Fruit fly (Drosophila melanogaster): ENCODE measurements around the gene Alr.

The Alr gene

dm6 chrX:19754152-19754579 lies 6.1 kb downstream of the Alr start (continued):
- TF ChIP-seq CG4360 (GFP tag; IDR thresholded peaks at IDR 0.05) (no peak), z (GFP tag; IDR thresholded peaks at IDR 0.05) (peak; percentile 97), wor (GFP tag; IDR thresholded peaks at IDR 0.05) (no peak), ken (GFP tag; IDR thresholded peaks at IDR 0.05) (no peak), sc (optimal IDR thresholded peaks at IDR 0.05) (no peak), sc (GFP tag; optimal IDR thresholded peaks at IDR 0.05) (no peak), CG16863 (GFP tag; optimal IDR thresholded peaks at IDR 0.05) (no peak), grau (tag; optimal IDR thresholded peaks at IDR 0.05) (no peak), Bdp1 (GFP tag; optimal IDR thresholded peaks at IDR 0.05) (no peak), Med (GFP tag) (peak; percentile 80), Drgx (GFP tag; IDR thresholded peaks at IDR 0.05) (0 out of 2 replicates have a peak, but pooled peaks have one; percentile 10), trh (GFP tag; optimal IDR thresholded peaks at IDR 0.05) (no peak), CG31388 (GFP tag; optimal IDR thresholded peaks at IDR 0.05) (no peak), btn (GFP tag; optimal IDR thresholded peaks at IDR 0.05) (no peak), HmgD (GFP tag; optimal IDR thresholded peaks at IDR 0.05) (no peak), CG4820 (GFP tag; optimal IDR thresholded peaks at IDR 0.05) (no peak), C15 (GFP tag; IDR thresholded peaks at IDR 0.05) (no peak), CG4282 (GFP tag; optimal IDR thresholded peaks at IDR 0.05) (no peak), dmrt11E (tag; optimal IDR thresholded peaks at IDR 0.05) (no peak), CG13296 (GFP tag; optimal IDR thresholded peaks at IDR 0.05) (no peak), Scr (GFP tag; IDR thresholded peaks at IDR 0.05; ENCODE audit: partially characterized antibody) (0 out of 2 replicates have a peak, but pooled peaks have one; percentile 16), Bgb (GFP tag; IDR thresholded peaks at IDR 0.05; ENCODE audit: partially characterized antibody) (peak; percentile 33; the same call in 1 of the 2 replicates), HLH4C (GFP tag; IDR thresholded peaks at IDR 0.05; ENCODE audit: partially characterized antibody) (no peak)

DNA sequence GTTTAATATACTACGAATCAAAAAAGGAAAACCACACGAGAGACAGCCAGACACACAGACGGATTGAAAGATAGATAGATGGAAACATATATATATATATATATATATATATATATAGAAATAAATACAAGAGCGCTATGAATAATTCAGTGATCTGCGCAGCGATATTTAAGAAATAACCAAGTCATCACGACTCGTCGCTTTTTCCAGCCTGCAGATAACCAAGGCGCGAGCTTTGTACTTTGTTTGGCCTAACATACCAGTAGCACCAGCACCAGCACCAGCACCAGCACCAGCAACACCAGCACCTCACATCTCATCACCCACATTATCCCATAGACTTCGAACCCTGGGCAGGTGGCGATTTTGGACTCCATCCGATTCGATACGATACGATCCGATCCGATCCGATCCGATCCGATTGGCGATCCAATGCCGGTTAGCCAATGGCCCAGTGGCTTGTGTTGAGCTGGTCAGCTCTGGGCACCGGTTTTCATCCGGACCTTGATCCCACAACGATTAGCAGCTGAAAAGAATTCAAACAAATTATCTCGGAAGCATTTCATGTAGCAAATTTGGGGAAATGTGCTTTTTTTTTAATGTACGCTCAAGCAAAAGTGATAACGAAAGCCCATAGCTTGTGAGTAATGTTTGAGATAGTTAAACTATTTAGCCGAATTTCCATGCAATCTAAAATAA lies 6.7 kb downstream of the Alr start:
- peak; percentile 4 for TF ChIP-seq sd (tag; optimal IDR thresholded peaks at IDR 0.05)
- peak; percentile 56 for TF ChIP-seq exex (tag; optimal IDR thresholded peaks at IDR 0.05)
- peak; percentile 40 for TF ChIP-seq Deaf1 (tag; optimal IDR thresholded peaks at IDR 0.05)
- TF ChIP-seq CG13894 (tag; optimal IDR thresholded peaks at IDR 0.05): peak; percentile 75
- TF ChIP-seq grn (GFP tag; optimal IDR thresholded peaks at IDR 0.05): peak; percentile 31
- TF ChIP-seq CG34376 (GFP tag; optimal IDR thresholded peaks at IDR 0.05): peak; percentile 1
- no peak for TF ChIP-seq CG1603 (tag; optimal IDR thresholded peaks at IDR 0.05)
- 0 out of 3 replicates have a peak, but pooled peaks have one; percentile 28 for TF ChIP-seq z (GFP tag; IDR thresholded peaks at IDR 0.05)
- TF ChIP-seq CG6254 (GFP tag; optimal IDR thresholded peaks at IDR 0.05): no peak

- no peak for TF ChIP-seq exex (tag; optimal IDR thresholded peaks at IDR 0.05)
- peak; percentile 11 for TF ChIP-seq Xbp1 (GFP tag; optimal IDR thresholded peaks at IDR 0.05)
- peak; percentile 33 for TF ChIP-seq CG9797 (GFP tag; optimal IDR thresholded peaks at IDR 0.05)
- TF ChIP-seq sna (GFP tag; IDR thresholded peaks at IDR 0.05; ENCODE audit: partially characterized antibody): no peak
- TF ChIP-seq CG15479 (GFP tag; optimal IDR thresholded peaks at IDR 0.05): no peak
- TF ChIP-seq mam (GFP tag; optimal IDR thresholded peaks at IDR 0.05): no peak
- no peak for TF ChIP-seq usp (GFP tag; optimal IDR thresholded peaks at IDR 0.05)
- no peak for TF ChIP-seq en (GFP tag; optimal IDR thresholded peaks at IDR 0.05)
- no peak for TF ChIP-seq stc (GFP tag; IDR thresholded peaks at IDR 0.05)
- peak; percentile 42 for TF ChIP-seq CG14710 (tag; optimal IDR thresholded peaks at IDR 0.05)
- TF ChIP-seq CG10959 (GFP tag; IDR thresholded peaks at IDR 0.05): no peak
- no peak for TF ChIP-seq CG14050 (GFP tag; IDR thresholded peaks at IDR 0.05)
- TF ChIP-seq Dref (GFP tag; IDR thresholded peaks at IDR 0.05): peak; percentile 90
- peak; percentile 22 for TF ChIP-seq gfzf (GFP tag; optimal IDR thresholded peaks at IDR 0.05)
- peak; percentile 28 for TF ChIP-seq Sin3A (optimal IDR thresholded peaks at IDR 0.05)
- TF ChIP-seq ab (GFP tag; optimal IDR thresholded peaks at IDR 0.05): no peak
- peak; percentile 71 for TF ChIP-seq amos (GFP tag; IDR thresholded peaks at IDR 0.05; ENCODE audit: partially characterized antibody)
- no peak for TF ChIP-seq scrt (GFP tag; optimal IDR thresholded peaks at IDR 0.05)
- TF ChIP-seq hb (GFP tag; IDR thresholded peaks at IDR 0.05; ENCODE audit: partially characterized antibody): no peak
- TF ChIP-seq fd102C (GFP tag; optimal IDR thresholded peaks at IDR 0.05): no peak
Observed at dm6 chrX:19762167-19762566, 14.1 kb downstream of the Alr start.
